Fruit fly (Drosophila melanogaster) whole organism, embryonic: ENCODE measurements around the gene Epp.

Experiments
- Abd-B ChIP-seq: fragments of 200-800 bp; sonication (Bioruptor generic); optimal IDR thresholded peaks from 2 replicates; lab custom pipeline; 2018; ENCODE audit warnings: missing biosample characterization, mild to moderate bottlenecking, missing genetic modification characterization, moderate library complexity
- CG10147 ChIP-seq: fragments of 200-800 bp; sonication (Bioruptor generic); optimal IDR thresholded peaks from 2 replicates; lab custom pipeline; 2019; ENCODE audit warnings: missing biosample characterization, mild to moderate bottlenecking, missing genetic modification characterization, moderate library complexity
- CG12299 ChIP-seq: fragments of 200-800 bp; sonication (Bioruptor generic); optimal IDR thresholded peaks from 2 replicates; lab custom pipeline; 2018; ENCODE audit warnings: missing biosample characterization, mild to moderate bottlenecking, missing genetic modification characterization
- CG12659 ChIP-seq: fragments of 200-800 bp; sonication (Bioruptor generic); optimal IDR thresholded peaks from 3 replicates; lab custom pipeline; 2017; ENCODE audit warnings: mild to moderate bottlenecking, missing biosample characterization, missing genetic modification reagents, missing genetic modification characterization
- CG1602 ChIP-seq: fragments of 200-800 bp; sonication (Bioruptor generic); optimal IDR thresholded peaks from 3 replicates; lab custom pipeline; 2016; ENCODE audit warnings: missing biosample characterization, missing genetic modification characterization
- CG2889 ChIP-seq: fragments of 200-800 bp; sonication (Bioruptor generic); IDR thresholded peaks from 3 replicates; pipeline ENCODE4 v1.3.6; 2022; ENCODE audit warnings: missing biosample characterization, missing genetic modification characterization
- CG31224 ChIP-seq: fragments of 200-800 bp; sonication (Bioruptor generic); IDR thresholded peaks from 2 replicates; pipeline ENCODE4 v1.3.6; 2022; ENCODE audit warnings: missing biosample characterization, missing genetic modification characterization
- CG3726 ChIP-seq: fragments of 200-800 bp; sonication (Bioruptor generic); IDR thresholded peaks from 3 replicates; pipeline ENCODE4, ENCODE4 v1.3.6; 2022; ENCODE audit warnings: missing biosample characterization, missing genetic modification characterization
- CG4282 ChIP-seq: fragments of 200-800 bp; sonication (Bioruptor generic); optimal IDR thresholded peaks from 2 replicates; lab custom pipeline; 2016; ENCODE audit warnings: missing biosample characterization, missing genetic modification characterization
- CG6175 ChIP-seq: fragments of 200-800 bp; sonication (Bioruptor generic); IDR thresholded peaks from 3 replicates; pipeline ENCODE4 v1.3.6; 2022; ENCODE audit warnings: missing biosample characterization, missing genetic modification characterization
- CG6254 ChIP-seq: fragments of 200-800 bp; sonication (Bioruptor generic); optimal IDR thresholded peaks from 3 replicates; lab custom pipeline; 2017; ENCODE audit warnings: mild to moderate bottlenecking, missing biosample characterization, missing genetic modification reagents, missing genetic modification characterization
- CG7271 ChIP-seq: fragments of 200-800 bp; sonication (Bioruptor generic); optimal IDR thresholded peaks from 2 replicates; lab custom pipeline; 2018; ENCODE audit warnings: missing biosample characterization, mild to moderate bottlenecking, missing genetic modification characterization, moderate library complexity
- CG9932 ChIP-seq: fragments of 200-800 bp; sonication (Bioruptor generic); IDR thresholded peaks from 2 replicates; pipeline ENCODE4 v1.3.6; 2022; ENCODE audit warnings: missing biosample characterization, missing genetic modification characterization
- Camta ChIP-seq: fragments of 200-800 bp; sonication (Bioruptor generic); optimal IDR thresholded peaks from 2 replicates; lab custom pipeline; 2016; ENCODE audit warnings: missing biosample characterization, missing genetic modification characterization
- Dad ChIP-seq: fragments of 200-800 bp; sonication (Bioruptor generic); optimal IDR thresholded peaks from 3 replicates; lab custom pipeline; 2016; ENCODE audit warnings: missing biosample characterization, missing genetic modification characterization
- Dek ChIP-seq: fragments of 200-800 bp; sonication (Bioruptor generic); optimal IDR thresholded peaks from 3 replicates; lab custom pipeline; 2019; ENCODE audit warnings: missing biosample characterization, mild to moderate bottlenecking, missing genetic modification characterization, moderate library complexity
- Dip3 ChIP-seq: fragments of 200-800 bp; sonication (Bioruptor generic); optimal IDR thresholded peaks from 3 replicates; lab custom pipeline; 2016; ENCODE audit warnings: missing biosample characterization, missing genetic modification characterization
- Dll ChIP-seq: fragments of 200-800 bp; sonication (Bioruptor generic); IDR thresholded peaks from 4 replicates; pipeline ENCODE4 v1.3.6; 2022; ENCODE audit warnings: missing biosample characterization, missing genetic modification characterization; ENCODE audit not compliant: partially characterized antibody
- Doc3 ChIP-seq: fragments of 200-800 bp; sonication (Bioruptor generic); IDR thresholded peaks from 3 replicates; pipeline ENCODE4 v1.3.6; 2022; ENCODE audit warnings: missing biosample characterization, missing genetic modification characterization; ENCODE audit not compliant: partially characterized antibody
- Gsc ChIP-seq: fragments of 200-800 bp; sonication (Bioruptor generic); IDR thresholded peaks from 2 replicates; pipeline ENCODE4 v1.3.6; 2022; ENCODE audit warnings: missing biosample characterization, missing genetic modification characterization
- HHEX ChIP-seq: fragments of 200-800 bp; sonication (Bioruptor generic); optimal IDR thresholded peaks from 3 replicates; lab custom pipeline; 2017; ENCODE audit warnings: missing biosample characterization, mild to moderate bottlenecking, missing genetic modification characterization, missing genetic modification reagents
- Hand ChIP-seq: fragments of 200-800 bp; sonication (Bioruptor generic); optimal IDR thresholded peaks from 2 replicates; lab custom pipeline; 2017; ENCODE audit warnings: mild to moderate bottlenecking, missing biosample characterization, missing genetic modification reagents, missing genetic modification characterization
- Hmx ChIP-seq: fragments of 200-800 bp; sonication (Bioruptor generic); optimal IDR thresholded peaks from 2 replicates; lab custom pipeline; 2016; ENCODE audit warnings: missing biosample characterization, missing genetic modification characterization
- Hr39 ChIP-seq: fragments of >200 bp; optimal IDR thresholded peaks from 2 replicates; lab custom pipeline; 2017
- Lpt ChIP-seq: fragments of >200 bp; optimal IDR thresholded peaks from 2 replicates; lab custom pipeline; 2018; ENCODE audit warnings: missing biosample characterization, missing genetic modification characterization
- Poxn ChIP-seq: fragments of 200-800 bp; sonication (Bioruptor generic); IDR thresholded peaks from 2 replicates; pipeline ENCODE4 v1.3.6; 2022; ENCODE audit warnings: missing biosample characterization, missing genetic modification characterization
- Stat92E ChIP-seq, 3 experiments: fragments of >200 bp in 2 of 3; fragments of 200-800 bp in 1 of 3; sonication (Bioruptor generic) in 1 of 3; optimal IDR thresholded peaks; 2 replicates each; lab custom pipeline; 2017 to 2019; ENCODE audit warnings: missing biosample characterization in 3 of 3, missing genetic modification characterization in 3 of 3, mild to moderate bottlenecking in 1 of 3, moderate library complexity in 1 of 3
- Taf1 ChIP-seq: fragments of 200-800 bp; sonication (Bioruptor generic); IDR thresholded peaks from 2 replicates; pipeline ENCODE4 v1.3.6; 2022; ENCODE audit warnings: missing biosample characterization, missing genetic modification characterization
- Tbp ChIP-seq: fragments of >200 bp; optimal IDR thresholded peaks from 2 replicates; lab custom pipeline; 2018; ENCODE audit warnings: missing biosample characterization, missing genetic modification characterization
- Trl ChIP-seq, 3 experiments: fragments of >200 bp in 2 of 3; fragments of 200-800 bp in 1 of 3; sonication (Bioruptor generic) in 1 of 3; optimal IDR thresholded peaks; 2 replicates in 1 of 3; 3 replicates in 2 of 3; lab custom pipeline; 2016 to 2017; ENCODE audit warnings: missing biosample characterization in 1 of 3, missing genetic modification characterization in 1 of 3
- Usf ChIP-seq: fragments of 200-800 bp; sonication (Bioruptor generic); optimal IDR thresholded peaks from 2 replicates; lab custom pipeline; 2017; ENCODE audit warnings: missing genotype, missing biosample characterization, missing genetic modification characterization
- caup ChIP-seq: fragments of 200-800 bp; sonication (Bioruptor generic); optimal IDR thresholded peaks from 3 replicates; lab custom pipeline; 2017; ENCODE audit warnings: missing biosample characterization, mild to moderate bottlenecking, missing genetic modification characterization, moderate library complexity; ENCODE audit not compliant: severe bottlenecking
- chn ChIP-seq: fragments of 200-800 bp; sonication (Bioruptor generic); optimal IDR thresholded peaks from 2 replicates; lab custom pipeline; 2016; ENCODE audit warnings: missing biosample characterization, missing genetic modification characterization
- corto ChIP-seq: fragments of 200-800 bp; sonication (Bioruptor generic); optimal IDR thresholded peaks from 2 replicates; lab custom pipeline; 2016; ENCODE audit warnings: missing biosample characterization, mild to moderate bottlenecking, missing genetic modification characterization, moderate library complexity
- dati ChIP-seq: fragments of 200-800 bp; sonication (Bioruptor generic); IDR thresholded peaks from 2 replicates; pipeline ENCODE4 v1.3.6; 2022; ENCODE audit warnings: missing biosample characterization, missing genetic modification characterization
- exex ChIP-seq: fragments of 200-800 bp; sonication (Bioruptor generic); optimal IDR thresholded peaks from 4 replicates; lab custom pipeline; 2018; ENCODE audit warnings: missing biosample characterization, mild to moderate bottlenecking, missing genetic modification characterization, moderate library complexity
- fru ChIP-seq: fragments of >200 bp; optimal IDR thresholded peaks from 2 replicates; lab custom pipeline; 2017
- hth ChIP-seq: fragments of >200 bp; optimal IDR thresholded peaks from 2 replicates; lab custom pipeline; 2017; ENCODE audit warnings: inconsistent platforms
- insv ChIP-seq, 2 experiments: fragments of 200-800 bp; sonication (Bioruptor generic); optimal IDR thresholded peaks; 3 replicates each; lab custom pipeline; 2016 to 2018; ENCODE audit warnings: missing biosample characterization in 2 of 2, missing genetic modification characterization in 2 of 2
- lmd ChIP-seq: fragments of 200-800 bp; sonication (Bioruptor generic); IDR thresholded peaks from 2 replicates; pipeline ENCODE4 v1.3.6; 2022; ENCODE audit warnings: missing biosample characterization, missing genetic modification characterization
- nau ChIP-seq: fragments of 200-800 bp; sonication (Bioruptor generic); optimal IDR thresholded peaks from 3 replicates; lab custom pipeline; 2017; ENCODE audit warnings: missing biosample characterization, mild to moderate bottlenecking, missing genetic modification characterization, missing genetic modification reagents
- pan ChIP-seq, 4 experiments: fragments of >200 bp in 3 of 4; fragments of 200-800 bp in 1 of 4; sonication (Bioruptor generic) in 1 of 4; optimal IDR thresholded peaks in 3 of 4; IDR thresholded peaks in 1 of 4; 2 replicates each; pipeline versions ENCODE4 v1.3.6 to Lab custom; 2017 to 2022; ENCODE audit warnings: missing biosample characterization in 2 of 4, missing genetic modification characterization in 2 of 4, mixed read lengths in 1 of 4
- pb ChIP-seq: fragments of 200-800 bp; sonication (Bioruptor generic); optimal IDR thresholded peaks from 3 replicates; lab custom pipeline; 2016; ENCODE audit warnings: missing biosample characterization, missing genetic modification characterization
- pros ChIP-seq: fragments of 200-800 bp; sonication (Bioruptor generic); optimal IDR thresholded peaks from 3 replicates; lab custom pipeline; 2019; ENCODE audit warnings: missing biosample characterization, mild to moderate bottlenecking, missing genetic modification characterization, moderate library complexity
- ranshi ChIP-seq: fragments of 200-800 bp; sonication (Bioruptor generic); IDR thresholded peaks from 2 replicates; pipeline ENCODE4 v1.3.6; 2022; ENCODE audit warnings: missing biosample characterization, missing genetic modification characterization
- sens ChIP-seq: fragments of 200-800 bp; sonication (Bioruptor generic); peaks from one replicate; lab custom pipeline; 2016; ENCODE audit warnings: missing biosample characterization, missing genetic modification characterization
- slbo ChIP-seq: fragments of 200-800 bp; sonication (Bioruptor generic); IDR thresholded peaks from 2 replicates; pipeline ENCODE4 v1.3.6; 2022; ENCODE audit warnings: missing biosample characterization, missing genetic modification characterization
- unpg ChIP-seq: fragments of 200-800 bp; sonication (Bioruptor generic); optimal IDR thresholded peaks from 3 replicates; lab custom pipeline; 2018; ENCODE audit warnings: missing biosample characterization, mild to moderate bottlenecking, missing genetic modification characterization, moderate library complexity

Gene Epp

dm6 chr3R:23992823-23993797 lies at the start of gene Epp, which contains the start of gene Rab7 (continued):
- TF ChIP-seq CG1602 (GFP tag; lab: Kevin White, UChicago) (no peak), Stat92E (GFP tag; optimal IDR thresholded peaks at IDR 0.05; lab: Kevin White, UChicago) (no peak), Hand (GFP tag; lab: Kevin White, UChicago) (no peak), Lpt (GFP tag; lab: Kevin White, UChicago) (no peak), pros (no peak), CG2889 (GFP tag; lab: Robert Waterston, UW) (no peak), hth (lab: Kevin White, UChicago) (no peak), exex (tag; lab: Kevin White, UChicago) (peak; percentile 78), CG6254 (no peak), CG9932 (GFP tag; lab: Robert Waterston, UW) (peak; percentile 84), insv (GFP tag; optimal IDR thresholded peaks at IDR 0.05; lab: Kevin White, UChicago) (no peak), HHEX (GFP tag; lab: Kevin White, UChicago) (peak; percentile 23), CG12299 (peak; percentile 62), slbo (GFP tag; lab: Robert Waterston, UW) (peak; percentile 71), CG4282 (GFP tag; lab: Kevin White, UChicago) (peak; percentile 12), CG6175 (no peak), ranshi (no peak), Dip3 (peak; percentile 40), Tbp (GFP tag; lab: Kevin White, UChicago) (no peak), Doc3 (peak; percentile 84), lmd (GFP tag; lab: Robert Waterston, UW) (peak; percentile 31; the same call in 1 of the 2 replicates), Camta (GFP tag; lab: Kevin White, UChicago) (peak; percentile 5), Dek (no peak), unpg (GFP tag; lab: Kevin White, UChicago) (peak; percentile 18), Hr39 (lab: Kevin White, UChicago) (no peak), nau (GFP tag; lab: Kevin White, UChicago) (peak; percentile 45), CG31224 (peak; percentile 52), CG7271 (tag; lab: Kevin White, UChicago) (peak; percentile 28), dati (GFP tag; lab: Robert Waterston, UW) (no peak), pan (optimal IDR thresholded peaks at IDR 0.05; lab: Kevin White, UChicago) (no peak), pan (GFP tag; optimal IDR thresholded peaks at IDR 0.05 in 1 of 2, IDR thresholded peaks at IDR 0.05 in 1 of 2) (no peak), Dad (GFP tag; lab: Kevin White, UChicago) (peak; percentile 36), pb (GFP tag; lab: Kevin White, UChicago) (peak; percentile 51), Taf1 (GFP tag; lab: Robert Waterston, UW) (no peak), Poxn (no peak), caup (GFP tag; lab: Kevin White, UChicago) (peak; percentile 14), Dll (GFP tag; lab: Robert Waterston, UW) (peak; percentile 89), CG12659 (GFP tag; lab: Kevin White, UChicago) (peak; percentile 75), corto (peak; percentile 13), Usf (GFP tag; lab: Kevin White, UChicago) (no peak), Trl (optimal IDR thresholded peaks at IDR 0.05; lab: Kevin White, UChicago) (peak in 1 of 2 experiments; percentile 5), Trl (GFP tag; optimal IDR thresholded peaks at IDR 0.05; lab: Kevin White, UChicago) (peak; percentile 51), Gsc (GFP tag; lab: Robert Waterston, UW) (no peak), fru (no peak), sens (peak; percentile 89), CG3726 (GFP tag; lab: Robert Waterston, UW) (no peak), chn (GFP tag; lab: Kevin White, UChicago) (peak; percentile 31), Hmx (GFP tag; lab: Kevin White, UChicago) (no peak), Abd-B (GFP tag; lab: Kevin White, UChicago) (no peak), CG10147 (GFP tag; lab: Kevin White, UChicago) (peak; percentile 5)
